Worm (Caenorhabditis elegans) whole organism, L2 larva: ENCODE data around the gene F57F5.3.

ENCODE experiments used
- lin-13 ChIP-seq: fragments of 150-350 bp; optimal IDR thresholded peaks from 2 replicates; lab custom pipeline; 2014; ENCODE audit warnings: missing biosample characterization, missing genetic modification reagents, missing genetic modification characterization
- mab-5 ChIP-seq: fragments of 150-350 bp; optimal IDR thresholded peaks from 2 replicates; lab custom pipeline; 2014; ENCODE audit warnings: missing biosample characterization, missing genetic modification characterization
- ztf-11 ChIP-seq: sonication (generic microtip); optimal IDR thresholded peaks from 2 replicates; lab custom pipeline; 2017; ENCODE audit warnings: missing biosample characterization, missing genetic modification characterization

ce11 chrV:12026878-12027477 lies 20.6 kb upstream of the F57F5.3 start:
- TF ChIP-seq ztf-11 = no peak
- peak; percentile 7 for TF ChIP-seq mab-5 (tag; lab: Kevin White, UChicago)
- TF ChIP-seq lin-13 (GFP tag; lab: Kevin White, UChicago) = no peak
